Worm (Caenorhabditis elegans): Measurements from ENCODE around the gene dsl-7.

The dsl-7 gene

ce11 chrV:13043832-13044521 lies 51.0 kb downstream of the dsl-7 start (continued):
- no peak for TF ChIP-seq unc-130 (GFP tag; optimal IDR thresholded peaks at IDR 0.05)
- TF ChIP-seq zim-3 (tag; optimal IDR thresholded peaks at IDR 0.05), result no peak
- no peak for TF ChIP-seq pha-4 (tag; optimal IDR thresholded peaks at IDR 0.05)
- TF ChIP-seq hmg-20 (GFP tag; IDR thresholded peaks at IDR 0.05), result no peak
- TF ChIP-seq ets-4 (GFP tag; optimal IDR thresholded peaks at IDR 0.05), result peak; percentile 51
- no peak for TF ChIP-seq nhr-27 (tag; optimal IDR thresholded peaks at IDR 0.05)
- TF ChIP-seq lsy-27 (tag; optimal IDR thresholded peaks at IDR 0.05; ENCODE audit: borderline replicate concordance, insufficient read depth), result no peak
- TF ChIP-seq D2030.7 (GFP tag; IDR thresholded peaks at IDR 0.05), result no peak

All from whole organism, young adult.